Worm (Caenorhabditis elegans) whole organism, L1 larva: Measurements from ENCODE around the gene ncs-6.

Source experiments
- C16A3.4 ChIP-seq: fragments of 150-350 bp; optimal IDR thresholded peaks from 2 replicates; lab custom pipeline; 2014; ENCODE audit warnings: missing biosample characterization, missing genetic modification characterization
- Y116A8C.19 ChIP-seq: sonication (generic microtip); optimal IDR thresholded peaks from 2 replicates; lab custom pipeline; 2016; ENCODE audit warnings: missing compliant biosample characterization, missing genetic modification characterization, borderline replicate concordance
- aly-2 ChIP-seq: fragments of 150-350 bp; optimal IDR thresholded peaks from 2 replicates; lab custom pipeline; 2014; ENCODE audit warnings: missing biosample characterization, missing genetic modification characterization
- blmp-1 ChIP-seq: fragments of 150-350 bp; optimal IDR thresholded peaks from 2 replicates; lab custom pipeline; 2014; ENCODE audit warnings: missing biosample characterization, missing genetic modification characterization
- ceh-63 ChIP-seq: fragments of 200-800 bp; sonication (Bioruptor generic); optimal IDR thresholded peaks from 2 replicates; lab custom pipeline; 2018; ENCODE audit warnings: mild to moderate bottlenecking, missing genetic modification characterization, missing compliant biosample characterization
- ceh-8 ChIP-seq: fragments of 200-800 bp; sonication (Bioruptor generic); optimal IDR thresholded peaks from 2 replicates; lab custom pipeline; 2018; ENCODE audit warnings: mild to moderate bottlenecking, missing genetic modification characterization, moderate library complexity, missing compliant biosample characterization
- ceh-82 ChIP-seq, 3 experiments: fragments of 150-350 bp in 1 of 3; sonication (generic microtip) in 2 of 3; optimal IDR thresholded peaks; 2 replicates each; lab custom pipeline; 2014 to 2017; ENCODE audit warnings: missing biosample characterization in 3 of 3, missing genetic modification characterization in 3 of 3
- ceh-90 ChIP-seq: sonication (generic microtip); optimal IDR thresholded peaks from 2 replicates; lab custom pipeline; 2016; ENCODE audit warnings: missing genetic modification characterization, missing compliant biosample characterization
- ces-1 ChIP-seq: fragments of 150-350 bp; optimal IDR thresholded peaks from 2 replicates; lab custom pipeline; 2014; ENCODE audit warnings: missing biosample characterization, missing genetic modification reagents, missing genetic modification characterization
- efl-1 ChIP-seq, 4 experiments: fragments of 150-350 bp; optimal IDR thresholded peaks in 3 of 4; peaks in 1 of 4; 1 replicate in 1 of 4; 2 replicates in 3 of 4; lab custom pipeline; 2014; ENCODE audit warnings: missing biosample characterization in 2 of 4, missing genetic modification characterization in 2 of 4, missing genetic modification reagents in 2 of 4
- egl-13 ChIP-seq: sonication (generic microtip); optimal IDR thresholded peaks from 2 replicates; lab custom pipeline; 2016; ENCODE audit warnings: missing genotype, missing genetic modification reagents, missing genetic modification characterization, missing compliant biosample characterization
- elt-2 ChIP-seq: sonication (generic microtip); optimal IDR thresholded peaks from 2 replicates; lab custom pipeline; 2016; ENCODE audit warnings: missing genetic modification characterization, mild to moderate bottlenecking, inconsistent platforms, missing compliant biosample characterization, missing genetic modification reagents
- elt-3 ChIP-seq, 6 experiments: fragments of 150-350 bp in 1 of 6; sonication (generic microtip); optimal IDR thresholded peaks; 2 replicates each; lab custom pipeline; 2017 to 2018; ENCODE audit warnings: missing biosample characterization in 6 of 6, missing genetic modification characterization in 6 of 6, inconsistent platforms in 1 of 6
- fkh-4 ChIP-seq: sonication (generic microtip); optimal IDR thresholded peaks from 2 replicates; lab custom pipeline; 2016; ENCODE audit warnings: missing compliant biosample characterization, missing genetic modification characterization, borderline replicate concordance
- fos-1 ChIP-seq: fragments of 150-350 bp; optimal IDR thresholded peaks from 2 replicates; lab custom pipeline; 2014; ENCODE audit warnings: missing biosample characterization, missing genetic modification characterization
- grh-1 ChIP-seq: fragments of 200-800 bp; sonication (Bioruptor generic); IDR thresholded peaks from 2 replicates; pipeline ENCODE4 v1.3.6; 2022; ENCODE audit warnings: missing genetic modification reagents, missing genetic modification characterization, missing compliant biosample characterization
- hlh-17 ChIP-seq: fragments of 200-800 bp; sonication (Bioruptor generic); optimal IDR thresholded peaks from 2 replicates; lab custom pipeline; 2018; ENCODE audit warnings: missing genetic modification characterization, mild to moderate bottlenecking, missing compliant biosample characterization, moderate library complexity, borderline replicate concordance
- isw-1 ChIP-seq: fragments of 200-800 bp; sonication (Bioruptor generic); IDR thresholded peaks from 2 replicates; pipeline ENCODE4 v1.3.6; 2022; ENCODE audit warnings: missing genetic modification characterization, missing compliant biosample characterization
- jun-1 ChIP-seq: fragments of 150-350 bp; optimal IDR thresholded peaks from 2 replicates; lab custom pipeline; 2014; ENCODE audit warnings: missing biosample characterization, missing genetic modification reagents, missing genetic modification characterization
- lin-13 ChIP-seq: fragments of 150-350 bp; optimal IDR thresholded peaks from 2 replicates; lab custom pipeline; 2014; ENCODE audit warnings: missing biosample characterization, missing genetic modification reagents, missing genetic modification characterization
- lin-14 ChIP-seq: fragments of 200-800 bp; sonication (Bioruptor generic); optimal IDR thresholded peaks from 2 replicates; lab custom pipeline; 2018; ENCODE audit warnings: mild to moderate bottlenecking, missing genetic modification characterization, moderate library complexity, missing compliant biosample characterization
- lin-15B ChIP-seq: fragments of 150-350 bp; sonication (generic microtip); optimal IDR thresholded peaks from 3 replicates; lab custom pipeline; 2014; ENCODE audit warnings: missing biosample characterization, missing genetic modification characterization
- lin-39 ChIP-seq: fragments of 150-350 bp; optimal IDR thresholded peaks from 2 replicates; lab custom pipeline; 2014; ENCODE audit warnings: missing biosample characterization, missing genetic modification reagents, missing genetic modification characterization
- lir-3 ChIP-seq: sonication (generic microtip); optimal IDR thresholded peaks from 2 replicates; lab custom pipeline; 2016; ENCODE audit warnings: mild to moderate bottlenecking, missing genetic modification characterization, moderate library complexity, missing compliant biosample characterization; ENCODE audit not compliant: poor library complexity
- mab-9 ChIP-seq: fragments of 200-800 bp; sonication (Bioruptor generic); IDR thresholded peaks from 2 replicates; pipeline ENCODE4 v1.3.6; 2022; ENCODE audit warnings: missing genetic modification reagents, missing genetic modification characterization, missing compliant biosample characterization
- mdl-1 ChIP-seq, 2 experiments: fragments of 150-350 bp; optimal IDR thresholded peaks; 2 replicates each; lab custom pipeline; 2014 to 2017; ENCODE audit warnings: missing biosample characterization in 2 of 2, missing genetic modification characterization in 2 of 2, inconsistent platforms in 1 of 2
- nhr-12 ChIP-seq: sonication (generic microtip); optimal IDR thresholded peaks from 2 replicates; lab custom pipeline; 2017; ENCODE audit warnings: missing biosample characterization, missing genetic modification characterization
- nhr-19 ChIP-seq: fragments of 200-800 bp; sonication (Bioruptor generic); conservative IDR thresholded peaks from 2 replicates; pipeline ENCODE4 v1.3.6; 2022; ENCODE audit warnings: missing genetic modification characterization, missing compliant biosample characterization
- nhr-20 ChIP-seq: sonication (generic microtip); optimal IDR thresholded peaks from 2 replicates; lab custom pipeline; 2016; ENCODE audit warnings: mild to moderate bottlenecking, missing genetic modification characterization, missing compliant biosample characterization
- nhr-71 ChIP-seq: sonication (generic microtip); optimal IDR thresholded peaks from 2 replicates; lab custom pipeline; 2016; ENCODE audit warnings: mild to moderate bottlenecking, missing genetic modification characterization, moderate library complexity, missing compliant biosample characterization
- nhr-84 ChIP-seq: sonication (generic microtip); optimal IDR thresholded peaks from 2 replicates; lab custom pipeline; 2017; ENCODE audit warnings: missing biosample characterization, missing genetic modification characterization
- nhr-85 ChIP-seq: sonication (generic microtip); peaks from one replicate; lab custom pipeline; 2016; ENCODE audit warnings: missing genetic modification characterization, inconsistent platforms, missing compliant biosample characterization
- pax-3 ChIP-seq: fragments of 200-800 bp; sonication (Bioruptor generic); optimal IDR thresholded peaks from 2 replicates; lab custom pipeline; 2018; ENCODE audit warnings: mild to moderate bottlenecking, missing genetic modification characterization, moderate library complexity, missing compliant biosample characterization
- skn-1 ChIP-seq: fragments of 150-350 bp; optimal IDR thresholded peaks from 2 replicates; lab custom pipeline; 2014; ENCODE audit warnings: missing biosample characterization, missing genetic modification characterization
- snpc-4 ChIP-seq: fragments of 150-350 bp; optimal IDR thresholded peaks from 2 replicates; lab custom pipeline; 2014; ENCODE audit warnings: missing biosample characterization, missing genetic modification characterization
- snu-23 ChIP-seq: sonication (generic microtip); optimal IDR thresholded peaks from 2 replicates; lab custom pipeline; 2016; ENCODE audit warnings: missing genetic modification characterization, missing compliant biosample characterization
- sox-4 ChIP-seq: sonication (generic microtip); optimal IDR thresholded peaks from 2 replicates; lab custom pipeline; 2016; ENCODE audit warnings: missing genetic modification characterization, missing compliant biosample characterization
- sup-37 ChIP-seq: fragments of 200-800 bp; sonication (Bioruptor generic); optimal IDR thresholded peaks from 2 replicates; lab custom pipeline; 2018; ENCODE audit warnings: mild to moderate bottlenecking, missing genetic modification characterization, missing compliant biosample characterization
- unc-130 ChIP-seq: fragments of 150-350 bp; optimal IDR thresholded peaks from 2 replicates; lab custom pipeline; 2017; ENCODE audit warnings: missing biosample characterization, missing genetic modification characterization, inconsistent platforms
- unc-30 ChIP-seq: sonication (generic microtip); optimal IDR thresholded peaks from 2 replicates; lab custom pipeline; 2017; ENCODE audit warnings: missing biosample characterization, missing genetic modification characterization
- unc-98 ChIP-seq: fragments of 200-800 bp; sonication (Bioruptor generic); IDR thresholded peaks from 2 replicates; pipeline ENCODE4 v1.3.6; 2022; ENCODE audit warnings: missing genetic modification characterization, missing compliant biosample characterization
- zag-1 ChIP-seq: fragments of 150-350 bp; optimal IDR thresholded peaks from 2 replicates; lab custom pipeline; 2014; ENCODE audit warnings: missing biosample characterization, missing genetic modification characterization
- ztf-4 ChIP-seq: fragments of 150-350 bp; optimal IDR thresholded peaks from 2 replicates; lab custom pipeline; 2014; ENCODE audit warnings: missing biosample characterization, missing genetic modification characterization

The ncs-6 gene

ce11 chrII:3482231-3482630 lies 46.1 kb downstream of the ncs-6 start, which contains the start of gene smu-2 (continued):
- TF ChIP-seq blmp-1 (tag; lab: Kevin White, UChicago) (no peak), ceh-63 (GFP tag; lab: Kevin White, UChicago) (no peak), nhr-12 (tag; lab: Kevin White, UChicago) (no peak), fos-1 (tag; lab: Kevin White, UChicago) (no peak), snu-23 (GFP tag; lab: Kevin White, UChicago) (no peak), fkh-4 (tag; lab: Kevin White, UChicago) (peak; percentile 82), ceh-82 (tag; optimal IDR thresholded peaks at IDR 0.05; lab: Kevin White, UChicago) (peak; percentile 24 to 81 (median 55)), pax-3 (peak; percentile 62), ces-1 (GFP tag; lab: Kevin White, UChicago) (peak; percentile 70), sox-4 (tag; lab: Kevin White, UChicago) (peak; percentile 66), nhr-85 (tag; lab: Kevin White, UChicago) (peak; percentile 83), isw-1 (peak; percentile 68), grh-1 (GFP tag; lab: Robert Waterston, UW) (no peak), egl-13 (tag; lab: Kevin White, UChicago) (peak; percentile 25), lin-14 (GFP tag; lab: Kevin White, UChicago) (no peak), zag-1 (no peak), snpc-4 (tag; lab: Kevin White, UChicago) (peak; percentile 41), skn-1 (tag; lab: Kevin White, UChicago) (peak; percentile 37), mdl-1 (tag; optimal IDR thresholded peaks at IDR 0.05; lab: Kevin White, UChicago) (no peak), C16A3.4 (peak; percentile 56), hlh-17 (no peak), nhr-84 (tag; lab: Kevin White, UChicago) (no peak), elt-2 (tag; lab: Kevin White, UChicago) (peak; percentile 48), unc-98 (GFP tag; lab: Robert Waterston, UW) (peak; percentile 68), ztf-4 (tag; lab: Kevin White, UChicago) (no peak), ceh-90 (peak; percentile 84), mab-9 (GFP tag; lab: Robert Waterston, UW) (peak; percentile 54)

- TF ChIP-seq sup-37 (GFP tag; lab: Kevin White, UChicago) (no peak), nhr-19 (GFP tag; lab: Robert Waterston, UW) (no peak), fkh-4 (tag; lab: Kevin White, UChicago) (no peak), nhr-12 (tag; lab: Kevin White, UChicago) (no peak), lin-13 (no peak), fos-1 (tag; lab: Kevin White, UChicago) (no peak), ceh-8 (GFP tag; lab: Kevin White, UChicago) (no peak), nhr-85 (tag; lab: Kevin White, UChicago) (no peak), ceh-82 (tag; optimal IDR thresholded peaks at IDR 0.05; lab: Kevin White, UChicago) (no peak), Y116A8C.19 (no peak), C16A3.4 (no peak), unc-130 (no peak), lin-39 (no peak), lin-15B (tag; lab: Kevin White, UChicago) (no peak), aly-2 (tag; lab: Kevin White, UChicago) (no peak), efl-1 (optimal IDR thresholded peaks at IDR 0.05; lab: Kevin White, UChicago) (no peak), efl-1 (GFP tag; optimal IDR thresholded peaks at IDR 0.05 in 1 of 2; lab: Kevin White, UChicago) (no peak), nhr-71 (tag; lab: Kevin White, UChicago) (no peak)
These were observed 46.7 kb downstream of the ncs-6 start, which contains the start of gene Y49F6B.8 for ce11 chrII:3481584-3481983. TSS of gene Y49F6B.8 (minus strand) at chrII:3481684.

DNA sequence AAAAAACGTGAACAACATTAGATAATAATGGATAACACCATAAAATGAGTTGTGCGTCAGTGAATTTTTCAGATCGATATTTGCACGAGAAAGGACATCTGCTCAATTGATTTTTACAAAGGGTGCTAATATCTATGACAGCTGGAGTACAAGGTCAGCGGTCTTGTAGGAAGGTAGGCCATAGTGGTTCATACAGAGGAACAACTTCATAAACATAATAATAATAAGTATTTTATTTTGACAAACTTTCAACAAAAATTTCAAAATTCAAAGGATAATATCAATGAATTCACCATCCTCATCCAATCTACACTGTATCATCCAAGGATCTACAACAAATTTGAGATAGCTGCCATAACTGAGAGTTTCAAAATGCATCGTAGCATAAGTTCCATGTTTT lies 51.1 kb downstream of the ncs-6 start, which contains the start of gene fbxb-104:
fbxb-104 (minus strand) TSS at position 101 of the 400 bp plus-strand sequence.
- TF ChIP-seq jun-1 (tag; lab: Kevin White, UChicago), result no peak
- no peak for TF ChIP-seq elt-3 (tag; optimal IDR thresholded peaks at IDR 0.05; lab: Kevin White, UChicago)
- no peak for TF ChIP-seq unc-30 (tag; lab: Kevin White, UChicago)
- no peak for TF ChIP-seq lin-39
- no peak for TF ChIP-seq unc-130
- no peak for TF ChIP-seq egl-13 (tag; lab: Kevin White, UChicago)
- no peak for TF ChIP-seq nhr-19 (GFP tag; lab: Robert Waterston, UW)
- no peak for TF ChIP-seq isw-1
- no peak for TF ChIP-seq lir-3 (tag; lab: Kevin White, UChicago)
- TF ChIP-seq nhr-20 (tag; lab: Kevin White, UChicago), result no peak
- TF ChIP-seq pax-3, result no peak
